Worm (Caenorhabditis elegans) whole organism, midembryonic: Measurements from ENCODE around the gene clec-62.

Experiments
- flt-1 ChIP-seq: fragments of 200-800 bp; sonication (Bioruptor generic); IDR thresholded peaks from 2 replicates; pipeline ENCODE4 v1.3.6; 2022; ENCODE audit warnings: missing genetic modification characterization, missing compliant biosample characterization
- klf-2 ChIP-seq: fragments of 200-800 bp; sonication (Bioruptor generic); conservative IDR thresholded peaks from 2 replicates; pipeline ENCODE4 v1.3.6; 2022; ENCODE audit warnings: missing genetic modification reagents, missing genetic modification characterization, missing compliant biosample characterization
- med-1 ChIP-seq: sonication (generic microtip); optimal IDR thresholded peaks from 2 replicates; lab custom pipeline; 2017; ENCODE audit warnings: missing genetic modification characterization, mild to moderate bottlenecking, missing compliant biosample characterization, antibody characterized with exemption, missing genetic modification reagents; ENCODE audit not compliant: insufficient read depth
- ref-1 ChIP-seq: fragments of 200-800 bp; sonication (Bioruptor generic); conservative IDR thresholded peaks from 2 replicates; pipeline ENCODE4 v1.3.6; 2022; ENCODE audit warnings: missing genetic modification reagents, missing genetic modification characterization, missing compliant biosample characterization
- tab-1 ChIP-seq: fragments of 200-800 bp; sonication (Bioruptor generic); IDR thresholded peaks from 2 replicates; pipeline ENCODE4 v1.3.6; 2022; ENCODE audit warnings: missing genetic modification characterization, missing compliant biosample characterization
- ztf-23 ChIP-seq: fragments of 200-800 bp; sonication (Bioruptor generic); IDR thresholded peaks from 2 replicates; pipeline ENCODE4 v1.3.6; 2022; ENCODE audit warnings: missing genetic modification reagents, missing genetic modification characterization, missing compliant biosample characterization
- ztf-29 ChIP-seq: fragments of 200-800 bp; sonication (Bioruptor generic); IDR thresholded peaks from 2 replicates; pipeline ENCODE4 v1.3.6; 2022; ENCODE audit warnings: missing genetic modification reagents, missing genetic modification characterization, missing compliant biosample characterization

ce11 chrII:12921478-12921877 lies 26.6 kb upstream of the clec-62 start:
- TF ChIP-seq ztf-23 = no peak
- no peak for TF ChIP-seq tab-1 (GFP tag; lab: Robert Waterston, UW)
- TF ChIP-seq klf-2 (GFP tag; lab: Robert Waterston, UW) = no peak
- TF ChIP-seq ref-1 (GFP tag; lab: Robert Waterston, UW) = no peak
- TF ChIP-seq flt-1 (GFP tag; lab: Robert Waterston, UW) = no peak
- TF ChIP-seq med-1 = no peak
- TF ChIP-seq ztf-29 = no peak
